Worm (Caenorhabditis elegans) whole organism, mixed stage, embryonic: ENCODE data around the gene ubh-1.
A peak's percentile ranks its signal among the peaks of the same experiment; 100 is the strongest.

Experiments used
- M03D4.4 ChIP-seq: sonication (generic microtip); optimal IDR thresholded peaks from 2 replicates; lab custom pipeline; 2017; ENCODE audit warnings: mild to moderate bottlenecking, missing genetic modification characterization, missing compliant biosample characterization
- blmp-1 ChIP-seq: fragments of 150-350 bp; optimal IDR thresholded peaks from 2 replicates; lab custom pipeline; 2014; ENCODE audit warnings: missing biosample characterization, missing genetic modification characterization
- ceh-39 ChIP-seq: fragments of 150-350 bp; optimal IDR thresholded peaks from 2 replicates; lab custom pipeline; 2014; ENCODE audit warnings: missing biosample characterization, missing genetic modification characterization
- ceh-43 ChIP-seq: fragments of 200-800 bp; sonication (Bioruptor generic); optimal IDR thresholded peaks from 2 replicates; lab custom pipeline; 2018; ENCODE audit warnings: mild to moderate bottlenecking, missing genetic modification characterization, moderate library complexity, missing compliant biosample characterization
- ceh-83 ChIP-seq: fragments of 200-800 bp; sonication (Bioruptor generic); optimal IDR thresholded peaks from 2 replicates; lab custom pipeline; 2018; ENCODE audit warnings: mild to moderate bottlenecking, missing genetic modification characterization, missing compliant biosample characterization
- ces-1 ChIP-seq: fragments of 150-350 bp; optimal IDR thresholded peaks from 2 replicates; lab custom pipeline; 2014; ENCODE audit warnings: missing biosample characterization, missing genetic modification reagents, missing genetic modification characterization
- cnd-1 ChIP-seq: fragments of 200-800 bp; sonication (Bioruptor generic); optimal IDR thresholded peaks from 2 replicates; lab custom pipeline; 2018; ENCODE audit warnings: mild to moderate bottlenecking, missing genetic modification characterization, missing compliant biosample characterization
- drap-1 ChIP-seq: fragments of 200-800 bp; sonication (Bioruptor generic); optimal IDR thresholded peaks from 3 replicates; lab custom pipeline; 2018; ENCODE audit warnings: mild to moderate bottlenecking, missing genetic modification characterization, missing compliant biosample characterization
- elt-1 ChIP-seq: sonication (generic microtip); optimal IDR thresholded peaks from 2 replicates; lab custom pipeline; 2017; ENCODE audit warnings: missing genetic modification characterization, mild to moderate bottlenecking, missing compliant biosample characterization, antibody characterized with exemption, moderate library complexity, borderline replicate concordance; ENCODE audit not compliant: insufficient read depth
- elt-3 ChIP-seq: fragments of 150-350 bp; optimal IDR thresholded peaks from 2 replicates; lab custom pipeline; 2014; ENCODE audit warnings: missing biosample characterization, missing genetic modification characterization
- flh-1 ChIP-seq: fragments of 200-800 bp; sonication (Bioruptor generic); optimal IDR thresholded peaks from 2 replicates; lab custom pipeline; 2018; ENCODE audit warnings: mild to moderate bottlenecking, missing genetic modification characterization, moderate library complexity, missing compliant biosample characterization
- ham-2 ChIP-seq: fragments of 200-800 bp; sonication (Bioruptor generic); optimal IDR thresholded peaks from 2 replicates; lab custom pipeline; 2018; ENCODE audit warnings: mild to moderate bottlenecking, missing genetic modification characterization, missing compliant biosample characterization
- hlh-1 ChIP-seq: fragments of 150-350 bp; optimal IDR thresholded peaks from 2 replicates; lab custom pipeline; 2014; ENCODE audit warnings: missing biosample characterization, missing genetic modification reagents, missing genetic modification characterization
- lin-13 ChIP-seq: fragments of 150-350 bp; optimal IDR thresholded peaks from 2 replicates; lab custom pipeline; 2014; ENCODE audit warnings: missing biosample characterization, missing genetic modification characterization
- lin-32 ChIP-seq: fragments of 200-800 bp; sonication (Bioruptor generic); optimal IDR thresholded peaks from 2 replicates; lab custom pipeline; 2018; ENCODE audit warnings: mild to moderate bottlenecking, missing genetic modification characterization, missing compliant biosample characterization
- lsy-2 ChIP-seq: fragments of 150-350 bp; optimal IDR thresholded peaks from 2 replicates; lab custom pipeline; 2014; ENCODE audit warnings: missing biosample characterization, missing genetic modification characterization
- mab-5 ChIP-seq: fragments of 150-350 bp; optimal IDR thresholded peaks from 2 replicates; lab custom pipeline; 2014; ENCODE audit warnings: missing biosample characterization, missing genetic modification characterization
- mep-1 ChIP-seq: fragments of 150-350 bp; optimal IDR thresholded peaks from 2 replicates; lab custom pipeline; 2017; ENCODE audit warnings: missing biosample characterization, missing genetic modification reagents, missing genetic modification characterization, inconsistent platforms
- mls-2 ChIP-seq: sonication (generic microtip); optimal IDR thresholded peaks from 2 replicates; lab custom pipeline; 2016; ENCODE audit warnings: mild to moderate bottlenecking, missing genetic modification characterization, moderate library complexity, missing compliant biosample characterization
- nhr-12 ChIP-seq: fragments of 150-350 bp; optimal IDR thresholded peaks from 2 replicates; lab custom pipeline; 2014; ENCODE audit warnings: missing biosample characterization, missing genetic modification characterization
- nhr-2 ChIP-seq: fragments of 150-350 bp; optimal IDR thresholded peaks from 2 replicates; lab custom pipeline; 2014; ENCODE audit warnings: missing biosample characterization, missing genetic modification characterization
- nhr-237 ChIP-seq: fragments of 150-350 bp; optimal IDR thresholded peaks from 2 replicates; lab custom pipeline; 2014; ENCODE audit warnings: missing biosample characterization, missing genetic modification characterization
- nhr-28 ChIP-seq: fragments of 150-350 bp; optimal IDR thresholded peaks from 2 replicates; lab custom pipeline; 2014; ENCODE audit warnings: missing biosample characterization, missing genetic modification characterization
- nhr-76 ChIP-seq: sonication (generic microtip); optimal IDR thresholded peaks from 2 replicates; lab custom pipeline; 2017; ENCODE audit warnings: missing biosample characterization, missing genetic modification characterization
- pha-4 ChIP-seq: fragments of 150-350 bp; optimal IDR thresholded peaks from 2 replicates; lab custom pipeline; 2018; ENCODE audit warnings: missing biosample characterization, missing genetic modification reagents, missing genetic modification characterization
- sem-2 ChIP-seq: fragments of 200-800 bp; sonication (Bioruptor generic); optimal IDR thresholded peaks from 2 replicates; lab custom pipeline; 2018; ENCODE audit warnings: mild to moderate bottlenecking, missing genetic modification characterization, missing compliant biosample characterization
- snpc-4 ChIP-seq: fragments of 150-350 bp; optimal IDR thresholded peaks from 2 replicates; lab custom pipeline; 2014; ENCODE audit warnings: missing biosample characterization, missing genetic modification characterization
- sptf-1 ChIP-seq: sonication (generic microtip); optimal IDR thresholded peaks from 2 replicates; lab custom pipeline; 2017; ENCODE audit warnings: mild to moderate bottlenecking, missing genetic modification characterization, moderate library complexity, missing compliant biosample characterization
- unc-120 ChIP-seq: sonication (generic microtip); optimal IDR thresholded peaks from 2 replicates; lab custom pipeline; 2017; ENCODE audit warnings: missing genetic modification characterization, missing compliant biosample characterization; ENCODE audit not compliant: poor library complexity, severe bottlenecking
- unc-39 ChIP-seq: fragments of 150-350 bp; optimal IDR thresholded peaks from 2 replicates; lab custom pipeline; 2014; ENCODE audit warnings: missing biosample characterization, missing genetic modification characterization
- unc-62 ChIP-seq: fragments of 150-350 bp; optimal IDR thresholded peaks from 2 replicates; lab custom pipeline; 2014; ENCODE audit warnings: missing biosample characterization, missing genetic modification reagents, missing genetic modification characterization
- zip-8 ChIP-seq: fragments of 150-350 bp; optimal IDR thresholded peaks from 2 replicates; lab custom pipeline; 2014; ENCODE audit warnings: missing biosample characterization, missing genetic modification characterization
- ztf-11 ChIP-seq: fragments of 150-350 bp; optimal IDR thresholded peaks from 2 replicates; lab custom pipeline; 2014; ENCODE audit warnings: missing biosample characterization, missing genetic modification characterization

The ubh-1 gene

ce11 chrV:6515344-6515743 is 4.1 kb upstream of the ubh-1 start:
- TF ChIP-seq nhr-12 (tag; lab: Kevin White, UChicago) = no peak
- TF ChIP-seq lsy-2 = no peak
- no peak for TF ChIP-seq nhr-76 (tag; lab: Kevin White, UChicago)
- no peak for TF ChIP-seq sptf-1 (tag; lab: Kevin White, UChicago)
- no peak for TF ChIP-seq unc-120 (tag; lab: Kevin White, UChicago)
- no peak for TF ChIP-seq ceh-83 (GFP tag; lab: Kevin White, UChicago)
- no peak for TF ChIP-seq mep-1 (tag; lab: Kevin White, UChicago)
- no peak for TF ChIP-seq nhr-28 (tag; lab: Kevin White, UChicago)
- TF ChIP-seq ceh-43 (GFP tag; lab: Kevin White, UChicago) = no peak
- TF ChIP-seq blmp-1 (tag; lab: Kevin White, UChicago) = no peak
- no peak for TF ChIP-seq ceh-39 (tag; lab: Kevin White, UChicago)
- no peak for TF ChIP-seq snpc-4 (tag; lab: Kevin White, UChicago)
- no peak for TF ChIP-seq lin-13
- no peak for TF ChIP-seq ces-1

DNA sequence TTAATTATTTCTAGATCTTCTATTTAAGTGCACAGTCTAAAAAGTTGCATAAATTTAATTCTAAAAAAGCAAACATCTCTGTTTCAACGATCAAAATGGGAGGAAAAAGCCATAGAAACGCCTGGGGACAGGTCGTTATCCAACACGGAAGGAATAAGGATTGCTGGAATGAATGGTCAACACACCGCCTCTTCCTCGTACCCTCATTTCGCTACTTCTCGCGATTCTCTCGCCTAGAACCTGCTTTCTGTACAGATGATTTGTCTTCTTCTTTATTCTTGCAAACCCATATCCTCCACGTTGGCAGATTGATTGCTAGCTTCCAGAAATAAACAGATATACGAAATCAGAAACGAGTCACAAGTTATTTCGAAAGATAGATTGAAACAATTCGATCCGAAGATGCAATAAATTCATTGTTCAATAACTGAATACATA is 3.7 kb upstream of the ubh-1 start, which contains the start of gene dpy-11:
TSS of gene dpy-11 (minus strand) at position 354 of the 438 bp plus-strand sequence.
- no peak for TF ChIP-seq flh-1 (GFP tag; lab: Kevin White, UChicago)
- TF ChIP-seq sem-2 (GFP tag; lab: Kevin White, UChicago) = no peak
- no peak for TF ChIP-seq nhr-28 (tag; lab: Kevin White, UChicago)
- no peak for TF ChIP-seq elt-3 (tag; lab: Kevin White, UChicago)
- TF ChIP-seq nhr-2 (tag; lab: Kevin White, UChicago) = no peak
- no peak for TF ChIP-seq lin-32 (GFP tag; lab: Kevin White, UChicago)
- TF ChIP-seq nhr-237 (tag; lab: Kevin White, UChicago) = no peak
- no peak for TF ChIP-seq drap-1 (GFP tag; lab: Kevin White, UChicago)
- no peak for TF ChIP-seq hlh-1 (tag; lab: Kevin White, UChicago)
- no peak for TF ChIP-seq mab-5 (tag; lab: Kevin White, UChicago)
- no peak for TF ChIP-seq nhr-12 (tag; lab: Kevin White, UChicago)
- no peak for TF ChIP-seq unc-39 (tag; lab: Kevin White, UChicago)
- TF ChIP-seq blmp-1 (tag; lab: Kevin White, UChicago) = no peak
- no peak for TF ChIP-seq M03D4.4 (tag; lab: Kevin White, UChicago)
- no peak for TF ChIP-seq mls-2
- no peak for TF ChIP-seq snpc-4 (tag; lab: Kevin White, UChicago)
- no peak for TF ChIP-seq unc-120 (tag; lab: Kevin White, UChicago)
- no peak for TF ChIP-seq pha-4 (tag; lab: Kevin White, UChicago)
- no peak for TF ChIP-seq lsy-2
- TF ChIP-seq ham-2 (GFP tag; lab: Kevin White, UChicago) = no peak

ce11 chrV:6513786-6514430 is 2.7 kb upstream of the ubh-1 start:
- TF ChIP-seq mab-5 (tag; lab: Kevin White, UChicago) = no peak
- TF ChIP-seq elt-1 = no peak
- no peak for TF ChIP-seq ces-1
- TF ChIP-seq ceh-83 (GFP tag; lab: Kevin White, UChicago) = no peak
- TF ChIP-seq flh-1 (GFP tag; lab: Kevin White, UChicago) = no peak
- no peak for TF ChIP-seq snpc-4 (tag; lab: Kevin White, UChicago)
- no peak for TF ChIP-seq sem-2 (GFP tag; lab: Kevin White, UChicago)
- no peak for TF ChIP-seq sptf-1 (tag; lab: Kevin White, UChicago)
- no peak for TF ChIP-seq ztf-11 (tag; lab: Kevin White, UChicago)
- no peak for TF ChIP-seq nhr-28 (tag; lab: Kevin White, UChicago)
- no peak for TF ChIP-seq nhr-2 (tag; lab: Kevin White, UChicago)
- no peak for TF ChIP-seq zip-8 (tag; lab: Kevin White, UChicago)
- TF ChIP-seq unc-39 (tag; lab: Kevin White, UChicago) = no peak
- no peak for TF ChIP-seq pha-4 (tag; lab: Kevin White, UChicago)
- no peak for TF ChIP-seq hlh-1 (tag; lab: Kevin White, UChicago)
- TF ChIP-seq ham-2 (GFP tag; lab: Kevin White, UChicago) = no peak
- no peak for TF ChIP-seq mls-2
- no peak for TF ChIP-seq ceh-39 (tag; lab: Kevin White, UChicago)
- TF ChIP-seq mep-1 (tag; lab: Kevin White, UChicago) = no peak
- no peak for TF ChIP-seq drap-1 (GFP tag; lab: Kevin White, UChicago)

- TF ChIP-seq nhr-237 (tag; lab: Kevin White, UChicago) (no peak), ham-2 (GFP tag; lab: Kevin White, UChicago) (peak; percentile 29), sem-2 (GFP tag; lab: Kevin White, UChicago) (no peak), unc-62 (GFP tag; lab: Kevin White, UChicago) (no peak), cnd-1 (tag; lab: Kevin White, UChicago) (no peak), lin-13 (no peak), mab-5 (tag; lab: Kevin White, UChicago) (no peak)
Observed at ce11 chrV:6513356-6513755, 2.1 kb upstream of the ubh-1 start.
